Worm (Caenorhabditis elegans) whole organism, mixed stage, embryonic: Measurements from ENCODE around the gene pud-4.
"Not testable (repeated sequence)": the region's sequence is repeated elsewhere in the genome, so short reads cannot be mapped to it uniquely, and the experiment has no call there.

ENCODE experiments used
- M03D4.4 ChIP-seq: sonication (generic microtip); optimal IDR thresholded peaks from 2 replicates; lab custom pipeline; 2017; ENCODE audit warnings: mild to moderate bottlenecking, missing genetic modification characterization, missing compliant biosample characterization
- bed-3 ChIP-seq: fragments of 200-800 bp; sonication (Bioruptor generic); optimal IDR thresholded peaks from 3 replicates; lab custom pipeline; 2018; ENCODE audit warnings: mild to moderate bottlenecking, missing genetic modification characterization, moderate library complexity, missing compliant biosample characterization
- blmp-1 ChIP-seq: fragments of 150-350 bp; optimal IDR thresholded peaks from 2 replicates; lab custom pipeline; 2014; ENCODE audit warnings: missing biosample characterization, missing genetic modification characterization
- ceh-39 ChIP-seq: fragments of 150-350 bp; optimal IDR thresholded peaks from 2 replicates; lab custom pipeline; 2014; ENCODE audit warnings: missing biosample characterization, missing genetic modification characterization
- ceh-83 ChIP-seq: fragments of 200-800 bp; sonication (Bioruptor generic); optimal IDR thresholded peaks from 2 replicates; lab custom pipeline; 2018; ENCODE audit warnings: mild to moderate bottlenecking, missing genetic modification characterization, missing compliant biosample characterization
- ces-1 ChIP-seq: fragments of 150-350 bp; optimal IDR thresholded peaks from 2 replicates; lab custom pipeline; 2014; ENCODE audit warnings: missing biosample characterization, missing genetic modification reagents, missing genetic modification characterization
- cnd-1 ChIP-seq: fragments of 200-800 bp; sonication (Bioruptor generic); optimal IDR thresholded peaks from 2 replicates; lab custom pipeline; 2018; ENCODE audit warnings: mild to moderate bottlenecking, missing genetic modification characterization, missing compliant biosample characterization
- drap-1 ChIP-seq: fragments of 200-800 bp; sonication (Bioruptor generic); optimal IDR thresholded peaks from 3 replicates; lab custom pipeline; 2018; ENCODE audit warnings: mild to moderate bottlenecking, missing genetic modification characterization, missing compliant biosample characterization
- elt-1 ChIP-seq: sonication (generic microtip); optimal IDR thresholded peaks from 2 replicates; lab custom pipeline; 2017; ENCODE audit warnings: missing genetic modification characterization, mild to moderate bottlenecking, missing compliant biosample characterization, antibody characterized with exemption, moderate library complexity, borderline replicate concordance; ENCODE audit not compliant: insufficient read depth
- elt-3 ChIP-seq: fragments of 150-350 bp; optimal IDR thresholded peaks from 2 replicates; lab custom pipeline; 2014; ENCODE audit warnings: missing biosample characterization, missing genetic modification characterization
- flh-1 ChIP-seq: fragments of 200-800 bp; sonication (Bioruptor generic); optimal IDR thresholded peaks from 2 replicates; lab custom pipeline; 2018; ENCODE audit warnings: mild to moderate bottlenecking, missing genetic modification characterization, moderate library complexity, missing compliant biosample characterization
- hlh-1 ChIP-seq: fragments of 150-350 bp; optimal IDR thresholded peaks from 2 replicates; lab custom pipeline; 2014; ENCODE audit warnings: missing biosample characterization, missing genetic modification reagents, missing genetic modification characterization
- lin-13 ChIP-seq: fragments of 150-350 bp; optimal IDR thresholded peaks from 2 replicates; lab custom pipeline; 2014; ENCODE audit warnings: missing biosample characterization, missing genetic modification characterization
- lin-32 ChIP-seq: fragments of 200-800 bp; sonication (Bioruptor generic); optimal IDR thresholded peaks from 2 replicates; lab custom pipeline; 2018; ENCODE audit warnings: mild to moderate bottlenecking, missing genetic modification characterization, missing compliant biosample characterization
- lsy-2 ChIP-seq: fragments of 150-350 bp; optimal IDR thresholded peaks from 2 replicates; lab custom pipeline; 2014; ENCODE audit warnings: missing biosample characterization, missing genetic modification characterization
- mab-5 ChIP-seq: fragments of 150-350 bp; optimal IDR thresholded peaks from 2 replicates; lab custom pipeline; 2014; ENCODE audit warnings: missing biosample characterization, missing genetic modification characterization
- mep-1 ChIP-seq: fragments of 150-350 bp; optimal IDR thresholded peaks from 2 replicates; lab custom pipeline; 2017; ENCODE audit warnings: missing biosample characterization, missing genetic modification reagents, missing genetic modification characterization, inconsistent platforms
- mls-2 ChIP-seq: sonication (generic microtip); optimal IDR thresholded peaks from 2 replicates; lab custom pipeline; 2016; ENCODE audit warnings: mild to moderate bottlenecking, missing genetic modification characterization, moderate library complexity, missing compliant biosample characterization
- nhr-12 ChIP-seq: fragments of 150-350 bp; optimal IDR thresholded peaks from 2 replicates; lab custom pipeline; 2014; ENCODE audit warnings: missing biosample characterization, missing genetic modification characterization
- nhr-2 ChIP-seq: fragments of 150-350 bp; optimal IDR thresholded peaks from 2 replicates; lab custom pipeline; 2014; ENCODE audit warnings: missing biosample characterization, missing genetic modification characterization
- nhr-237 ChIP-seq: fragments of 150-350 bp; optimal IDR thresholded peaks from 2 replicates; lab custom pipeline; 2014; ENCODE audit warnings: missing biosample characterization, missing genetic modification characterization
- nhr-28 ChIP-seq: fragments of 150-350 bp; optimal IDR thresholded peaks from 2 replicates; lab custom pipeline; 2014; ENCODE audit warnings: missing biosample characterization, missing genetic modification characterization
- pha-4 ChIP-seq: fragments of 150-350 bp; optimal IDR thresholded peaks from 2 replicates; lab custom pipeline; 2018; ENCODE audit warnings: missing biosample characterization, missing genetic modification reagents, missing genetic modification characterization
- sem-2 ChIP-seq: fragments of 200-800 bp; sonication (Bioruptor generic); optimal IDR thresholded peaks from 2 replicates; lab custom pipeline; 2018; ENCODE audit warnings: mild to moderate bottlenecking, missing genetic modification characterization, missing compliant biosample characterization
- snpc-4 ChIP-seq: fragments of 150-350 bp; optimal IDR thresholded peaks from 2 replicates; lab custom pipeline; 2014; ENCODE audit warnings: missing biosample characterization, missing genetic modification characterization
- sptf-1 ChIP-seq: sonication (generic microtip); optimal IDR thresholded peaks from 2 replicates; lab custom pipeline; 2017; ENCODE audit warnings: mild to moderate bottlenecking, missing genetic modification characterization, moderate library complexity, missing compliant biosample characterization
- unc-39 ChIP-seq: fragments of 150-350 bp; optimal IDR thresholded peaks from 2 replicates; lab custom pipeline; 2014; ENCODE audit warnings: missing biosample characterization, missing genetic modification characterization
- zip-8 ChIP-seq: fragments of 150-350 bp; optimal IDR thresholded peaks from 2 replicates; lab custom pipeline; 2014; ENCODE audit warnings: missing biosample characterization, missing genetic modification characterization
- ztf-11 ChIP-seq: fragments of 150-350 bp; optimal IDR thresholded peaks from 2 replicates; lab custom pipeline; 2014; ENCODE audit warnings: missing biosample characterization, missing genetic modification characterization

pud-4 gene

DNA sequence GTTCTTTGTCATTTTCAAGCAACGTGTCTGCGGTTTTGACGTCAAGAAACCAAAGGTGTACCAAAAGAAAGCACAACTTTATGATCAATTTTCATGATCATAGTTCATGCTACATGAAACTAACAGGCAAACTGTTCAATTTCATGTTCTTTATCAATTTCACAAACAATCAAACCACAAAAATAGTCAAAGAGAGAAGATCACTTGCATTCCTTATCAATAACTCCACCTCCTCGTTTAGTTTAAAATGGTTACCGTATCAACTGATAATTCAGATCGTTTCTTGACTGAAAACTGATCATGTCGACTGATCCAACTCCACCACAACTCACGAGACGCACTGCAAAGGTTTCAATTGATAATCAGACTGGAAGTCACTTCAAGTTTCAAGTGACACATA lies 3.7 kb downstream of the pud-4 start, which contains the start of gene pud-1.1:
TSS of gene pud-1.1 (plus strand) at position 301 of the 400 bp plus-strand sequence.
- not testable (repeated sequence) for TF ChIP-seq snpc-4 (tag; lab: Kevin White, UChicago); drap-1; flh-1 (GFP tag; lab: Kevin White, UChicago)

ce11 chrV:2331616-2332015 lies 5.1 kb downstream of the pud-4 start, which contains the start of gene irld-32:
Gene irld-32 (plus strand): TSS chrV:2331916.
- not testable (repeated sequence) for TF ChIP-seq sem-2 (GFP tag; lab: Kevin White, UChicago); hlh-1; nhr-28 (tag; lab: Kevin White, UChicago)

- TF ChIP-seq ztf-11 (tag; lab: Kevin White, UChicago) (no peak), nhr-28 (tag; lab: Kevin White, UChicago) (no peak), pha-4 (tag; lab: Kevin White, UChicago) (no peak), mep-1 (tag; lab: Kevin White, UChicago) (no peak), zip-8 (tag; lab: Kevin White, UChicago) (no peak), sem-2 (GFP tag; lab: Kevin White, UChicago) (no peak), ceh-83 (GFP tag; lab: Kevin White, UChicago) (no peak), M03D4.4 (no peak), ces-1 (GFP tag; lab: Kevin White, UChicago) (no peak), drap-1 (no peak), lin-13 (no peak), mab-5 (tag; lab: Kevin White, UChicago) (no peak), nhr-237 (tag; lab: Kevin White, UChicago) (no peak)
- TF ChIP-seq, all 35 proteins: peak for 0
Observed at ce11 chrV:2336151-2336550, 9.7 kb downstream of the pud-4 start, which contains the start of gene irld-28. Gene irld-28 (minus strand): TSS chrV:2336251.

ce11 chrV:2338538-2338937 lies 12.1 kb downstream of the pud-4 start, which contains the start of gene irld-29:
Gene irld-29 (minus strand): TSS chrV:2338638.
- no peak for TF ChIP-seq hlh-1
- TF ChIP-seq, all 35 proteins: peak for 0

ce11 chrV:2341285-2341684 lies 14.8 kb downstream of the pud-4 start, which contains the start of gene irld-30:
Gene irld-30 (minus strand): TSS chrV:2341385.
- TF ChIP-seq unc-39 (tag; lab: Kevin White, UChicago), result no peak
- TF ChIP-seq cnd-1, result no peak
- TF ChIP-seq ceh-39, result no peak
- TF ChIP-seq ztf-11 (tag; lab: Kevin White, UChicago), result no peak
- TF ChIP-seq drap-1, result no peak
- TF ChIP-seq mls-2 (tag; lab: Kevin White, UChicago), result no peak
- no peak for TF ChIP-seq lin-32 (GFP tag; lab: Kevin White, UChicago)
- TF ChIP-seq nhr-2 (tag; lab: Kevin White, UChicago), result no peak
- no peak for TF ChIP-seq zip-8 (tag; lab: Kevin White, UChicago)
- TF ChIP-seq sptf-1 (tag; lab: Kevin White, UChicago), result no peak
- no peak for TF ChIP-seq flh-1 (GFP tag; lab: Kevin White, UChicago)
- no peak for TF ChIP-seq ceh-83 (GFP tag; lab: Kevin White, UChicago)
- no peak for TF ChIP-seq nhr-12 (tag; lab: Kevin White, UChicago)
- no peak for TF ChIP-seq elt-1
- no peak for TF ChIP-seq blmp-1 (tag; lab: Kevin White, UChicago)
- TF ChIP-seq, all 35 proteins: peak for 0

- TF ChIP-seq elt-3, result no peak
- no peak for TF ChIP-seq nhr-237 (tag; lab: Kevin White, UChicago)
- no peak for TF ChIP-seq ceh-83 (GFP tag; lab: Kevin White, UChicago)
- no peak for TF ChIP-seq lsy-2
- TF ChIP-seq nhr-28 (tag; lab: Kevin White, UChicago), result no peak
- no peak for TF ChIP-seq nhr-2 (tag; lab: Kevin White, UChicago)
- TF ChIP-seq sptf-1 (tag; lab: Kevin White, UChicago), result no peak
- no peak for TF ChIP-seq lin-32 (GFP tag; lab: Kevin White, UChicago)
Observed at ce11 chrV:2342083-2342482, 15.6 kb downstream of the pud-4 start.

DNA sequence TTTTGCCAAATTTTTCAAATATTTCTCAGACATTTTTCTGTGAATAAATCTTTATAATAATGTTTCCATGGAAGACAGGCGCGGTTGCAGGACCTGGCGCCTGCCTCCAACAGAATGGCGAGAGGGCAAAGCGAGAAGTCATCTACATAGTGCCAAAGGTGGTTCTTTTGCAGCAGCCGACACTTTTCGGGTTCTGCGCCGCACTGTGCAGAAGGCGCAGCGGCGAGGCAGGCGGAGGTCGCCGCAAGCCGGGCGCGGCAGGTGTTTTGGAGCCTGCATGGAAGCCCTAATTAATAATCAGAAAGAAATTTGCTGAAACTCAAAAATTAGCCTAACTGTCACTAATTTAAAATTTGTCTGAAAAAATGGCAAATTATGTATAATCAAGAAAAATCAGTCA lies 17.1 kb downstream of the pud-4 start:
- TF ChIP-seq lin-32 (GFP tag; lab: Kevin White, UChicago) (no peak), unc-39 (tag; lab: Kevin White, UChicago) (no peak), mls-2 (tag; lab: Kevin White, UChicago) (no peak), bed-3 (no peak), sem-2 (GFP tag; lab: Kevin White, UChicago) (no peak), ceh-39 (no peak), ceh-83 (GFP tag; lab: Kevin White, UChicago) (no peak), pha-4 (tag; lab: Kevin White, UChicago) (no peak), lin-13 (no peak), elt-3 (no peak), drap-1 (no peak), zip-8 (tag; lab: Kevin White, UChicago) (no peak)
